Worm (Caenorhabditis elegans): Measurements from ENCODE around the gene C37C3.11.

ce11 chrV:7870707-7871106 lies 6.1 kb upstream of the C37C3.11 start, which contains the start of gene nipi-4:
- TF ChIP-seq D2030.7 (GFP tag; IDR thresholded peaks at IDR 0.05) (no peak), dpl-1 (GFP tag; optimal IDR thresholded peaks at IDR 0.05) (no peak), repo-1 (tag; optimal IDR thresholded peaks at IDR 0.05) (no peak), unc-62 (GFP tag; optimal IDR thresholded peaks at IDR 0.05) (no peak)

Data from whole organism, young adult.